Worm (Caenorhabditis elegans): ENCODE results near the gene kup-1.
A peak's percentile ranks its signal among the peaks of the same experiment; 100 is the strongest.

The kup-1 gene

ce11 chrV:11993706-11994345 is 46.8 kb downstream of the kup-1 start, which contains the start of the genes cyl-1 and C52E4.7:
Gene cyl-1 (minus strand): TSS chrV:11993723.
Gene C52E4.7 (plus strand): TSS chrV:11994295.
- TF ChIP-seq cey-2 (tag; optimal IDR thresholded peaks at IDR 0.05; ENCODE audit: borderline replicate concordance, insufficient read depth) (no peak), Y48G9A.11 (GFP tag; IDR thresholded peaks at IDR 0.05) (no peak), hmg-1.1 (GFP tag; IDR thresholded peaks at IDR 0.05) (no peak), nhr-237 (tag; optimal IDR thresholded peaks at IDR 0.05) (no peak), ceh-44 (GFP tag; IDR thresholded peaks at IDR 0.05) (no peak), nhr-102 (tag; optimal IDR thresholded peaks at IDR 0.05) (no peak), hlh-30 (tag; optimal IDR thresholded peaks at IDR 0.05; ENCODE audit: insufficient read depth) (no peak), vab-7 (GFP tag; IDR thresholded peaks at IDR 0.05) (no peak), mes-2 (tag; optimal IDR thresholded peaks at IDR 0.05; ENCODE audit: poor library complexity, severe bottlenecking) (peak; percentile 73), ces-1 (GFP tag; optimal IDR thresholded peaks at IDR 0.05) (no peak), nhr-28 (tag; optimal IDR thresholded peaks at IDR 0.05) (no peak), aha-1 (tag) (peak; percentile 41), jun-1 (tag; optimal IDR thresholded peaks at IDR 0.05) (no peak), dpl-1 (GFP tag; optimal IDR thresholded peaks at IDR 0.05) (peak; percentile 67), nhr-42 (GFP tag; IDR thresholded peaks at IDR 0.05) (no peak), nhr-76 (tag; optimal IDR thresholded peaks at IDR 0.05) (no peak), nhr-25 (tag; optimal IDR thresholded peaks at IDR 0.05; ENCODE audit: borderline replicate concordance, insufficient read depth) (peak; percentile 39), pha-4 (GFP tag; IDR thresholded peaks at IDR 0.05) (no peak), pha-4 (tag; optimal IDR thresholded peaks at IDR 0.05) (no peak), madf-5 (GFP tag; IDR thresholded peaks at IDR 0.05) (no peak), ceh-20 (GFP tag; IDR thresholded peaks at IDR 0.05) (no peak), saeg-2 (GFP tag; IDR thresholded peaks at IDR 0.05) (no peak), skn-1 (tag; optimal IDR thresholded peaks at IDR 0.05) (no peak), lsy-2 (tag; optimal IDR thresholded peaks at IDR 0.05) (peak in 1 of 2 experiments; percentile 72), rbr-2 (tag; optimal IDR thresholded peaks at IDR 0.05) (peak; percentile 45), lin-13 (GFP tag; optimal IDR thresholded peaks at IDR 0.05) (peak; percentile 53), egl-27 (tag; optimal IDR thresholded peaks at IDR 0.05) (no peak), Y105C5A.15 (GFP tag; IDR thresholded peaks at IDR 0.05) (no peak), pqm-1 (tag; optimal IDR thresholded peaks at IDR 0.05) (no peak), nhr-77 (tag; optimal IDR thresholded peaks at IDR 0.05) (no peak), zip-2 (tag; optimal IDR thresholded peaks at IDR 0.05) (no peak), nhr-6 (tag; optimal IDR thresholded peaks at IDR 0.05) (peak; percentile 94), dve-1 (tag; optimal IDR thresholded peaks at IDR 0.05; ENCODE audit: insufficient read depth) (peak; percentile 39), F49E8.2 (tag; optimal IDR thresholded peaks at IDR 0.05; ENCODE audit: borderline replicate concordance) (no peak), T20F7.1 (GFP tag; optimal IDR thresholded peaks at IDR 0.05) (no peak), lin-39 (tag; optimal IDR thresholded peaks at IDR 0.05) (no peak), ztf-7 (tag; optimal IDR thresholded peaks at IDR 0.05) (no peak), unc-62 (GFP tag; optimal IDR thresholded peaks at IDR 0.05 in 1 of 2) (peak in 1 of 2 experiments; percentile 58), unc-62 (tag; optimal IDR thresholded peaks at IDR 0.05) (no peak), madf-9 (GFP tag; conservative IDR thresholded peaks at IDR 0.05) (no peak), lin-38 (GFP tag; IDR thresholded peaks at IDR 0.05) (peak; percentile 56), nhr-48 (tag; optimal IDR thresholded peaks at IDR 0.05) (no peak), tra-1 (GFP tag; IDR thresholded peaks at IDR 0.05) (no peak), R02D3.7 (tag; optimal IDR thresholded peaks at IDR 0.05) (no peak), daf-16 (GFP tag; optimal IDR thresholded peaks at IDR 0.05) (no peak), daf-16 (tag; optimal IDR thresholded peaks at IDR 0.05) (peak; percentile 56), daf-19 (GFP tag; conservative IDR thresholded peaks at IDR 0.05) (no peak)
